Fruit fly (Drosophila melanogaster): Measurements from ENCODE around the gene Frl.
A peak's percentile ranks its signal among the peaks of the same experiment; 100 is the strongest.

The Frl gene

dm6 chr3L:14076559-14076958, 23.5 kb downstream of the Frl start (continued):
- TF ChIP-seq tll (GFP tag; optimal IDR thresholded peaks at IDR 0.05) (peak in 1 of 2 experiments; percentile 75), CG11504 (tag; optimal IDR thresholded peaks at IDR 0.05) (no peak), vvl (GFP tag; IDR thresholded peaks at IDR 0.05) (peak; percentile 56), prd (optimal IDR thresholded peaks at IDR 0.05) (no peak), prd (GFP tag; IDR thresholded peaks at IDR 0.05) (peak; percentile 7; the same call in 1 of the 3 replicates), CG11456 (GFP tag; IDR thresholded peaks at IDR 0.05) (no peak), Dref (GFP tag; IDR thresholded peaks at IDR 0.05) (no peak), CG9797 (GFP tag; optimal IDR thresholded peaks at IDR 0.05) (no peak), D (optimal IDR thresholded peaks at IDR 0.05) (peak; percentile 29), D (GFP tag; optimal IDR thresholded peaks at IDR 0.05) (no peak), Asciz (GFP tag; optimal IDR thresholded peaks at IDR 0.05) (no peak), Opbp (GFP tag; IDR thresholded peaks at IDR 0.05; ENCODE audit: partially characterized antibody) (no peak), ab (GFP tag; optimal IDR thresholded peaks at IDR 0.05) (no peak), CG17912 (GFP tag; optimal IDR thresholded peaks at IDR 0.05) (no peak), CG3726 (GFP tag; IDR thresholded peaks at IDR 0.05) (0 out of 3 replicates have a peak, but pooled peaks have one; percentile 15), CG17328 (GFP tag; IDR thresholded peaks at IDR 0.05) (no peak), sens (GFP tag) (no peak), zen (tag; optimal IDR thresholded peaks at IDR 0.05) (peak; percentile 13), CG5180 (GFP tag; optimal IDR thresholded peaks at IDR 0.05) (no peak), CG2120 (GFP tag; optimal IDR thresholded peaks at IDR 0.05) (no peak), CG17385 (GFP tag; optimal IDR thresholded peaks at IDR 0.05) (no peak), Dbx (GFP tag; IDR thresholded peaks at IDR 0.05) (no peak), CG14860 (GFP tag; IDR thresholded peaks at IDR 0.05; ENCODE audit: partially characterized antibody) (no peak), CG10366 (GFP tag; IDR thresholded peaks at IDR 0.05) (no peak)

DNA sequence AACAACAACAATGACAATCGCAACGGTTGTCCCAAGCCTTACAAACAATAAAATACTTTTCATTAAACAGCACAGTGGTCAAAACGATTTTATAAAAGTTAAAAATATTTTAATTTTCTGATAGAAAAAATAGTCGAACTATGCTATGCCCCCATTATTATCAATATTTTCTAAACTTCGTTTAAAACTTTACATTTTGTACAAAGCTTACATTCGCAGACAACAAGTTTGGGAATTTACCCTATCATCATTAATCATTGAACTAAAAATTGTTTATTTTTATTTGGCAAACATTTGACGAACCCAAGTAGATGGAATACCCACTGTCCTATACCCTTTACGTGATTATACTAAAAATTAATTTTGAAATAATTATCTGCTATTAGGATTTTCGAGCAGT, 25.2 kb downstream of the Frl start:
- TF ChIP-seq Elba2 (GFP tag; optimal IDR thresholded peaks at IDR 0.05) (no peak), sens (GFP tag) (peak; percentile 55)

dm6 chr3L:14079224-14079623, 26.2 kb downstream of the Frl start:
- TF ChIP-seq CG11696 (GFP tag; IDR thresholded peaks at IDR 0.05): peak; percentile 28; the same call in 1 of the 2 replicates
- TF ChIP-seq cad (GFP tag; optimal IDR thresholded peaks at IDR 0.05): no peak
- no peak for TF ChIP-seq ato (GFP tag; IDR thresholded peaks at IDR 0.05; ENCODE audit: partially characterized antibody)

- TF ChIP-seq corto (GFP tag; optimal IDR thresholded peaks at IDR 0.05) (peak; percentile 65), D19A (tag; optimal IDR thresholded peaks at IDR 0.05) (peak; percentile 53), gt (GFP tag; IDR thresholded peaks at IDR 0.05) (no peak), sens (GFP tag) (peak; percentile 6), gem (tag; optimal IDR thresholded peaks at IDR 0.05) (peak; percentile 3), grau (tag; optimal IDR thresholded peaks at IDR 0.05) (no peak), CG2889 (GFP tag; IDR thresholded peaks at IDR 0.05) (no peak), lbe (GFP tag; optimal IDR thresholded peaks at IDR 0.05) (peak; percentile 7)
These were observed 30.3 kb downstream of the Frl start, which contains the start of gene CG8100 for dm6 chr3L:14083283-14083682. CG8100 (plus strand) TSS chr3L:14083615.

- TF ChIP-seq CG7745 (tag; optimal IDR thresholded peaks at IDR 0.05) (no peak), shn (GFP tag; optimal IDR thresholded peaks at IDR 0.05) (no peak), CG9797 (GFP tag; optimal IDR thresholded peaks at IDR 0.05) (no peak), bsh (GFP tag; optimal IDR thresholded peaks at IDR 0.05) (peak in 1 of 2 experiments; percentile 3), fd96Cb (tag; optimal IDR thresholded peaks at IDR 0.05) (peak; percentile 39), jing (GFP tag; optimal IDR thresholded peaks at IDR 0.05) (no peak), NK7.1 (GFP tag; optimal IDR thresholded peaks at IDR 0.05) (no peak), CG11504 (tag; optimal IDR thresholded peaks at IDR 0.05) (no peak), CG32772 (GFP tag; IDR thresholded peaks at IDR 0.05) (no peak), CG18011 (GFP tag; optimal IDR thresholded peaks at IDR 0.05) (no peak), gcm (GFP tag; optimal IDR thresholded peaks at IDR 0.05) (no peak), zen2 (GFP tag; IDR thresholded peaks at IDR 0.05; ENCODE audit: partially characterized antibody) (no peak), Hmr (GFP tag; optimal IDR thresholded peaks at IDR 0.05) (no peak)
These were observed 33.2 kb downstream of the Frl start for dm6 chr3L:14086225-14086624.
